Worm (Caenorhabditis elegans) whole organism, L4/young adult: ENCODE measurements around the gene T05E12.8.

ENCODE experiments used
- W03F9.2 ChIP-seq: fragments of 150-350 bp; optimal IDR thresholded peaks from 2 replicates; lab custom pipeline; 2014; ENCODE audit warnings: missing biosample characterization, missing genetic modification characterization
- dao-5 ChIP-seq: sonication (generic microtip); optimal IDR thresholded peaks from 2 replicates; lab custom pipeline; 2016; ENCODE audit warnings: missing genotype, missing genetic modification characterization, moderate library complexity, missing compliant biosample characterization
- him-1 ChIP-seq: sonication (generic microtip); optimal IDR thresholded peaks from 2 replicates; lab custom pipeline; 2016; ENCODE audit warnings: missing genotype, missing genetic modification reagents, missing genetic modification characterization, missing compliant biosample characterization

The T05E12.8 gene

ce11 chrV:17071578-17071977 is 2.6 kb downstream of the T05E12.8 start, which contains the start of gene srbc-14:
srbc-14 (minus strand) TSS chrV:17071678.
- no peak for TF ChIP-seq W03F9.2 (tag; lab: Kevin White, UChicago)
- no peak for TF ChIP-seq dao-5 (tag; lab: Kevin White, UChicago)
- TF ChIP-seq him-1 (tag; lab: Kevin White, UChicago), result no peak

DNA sequence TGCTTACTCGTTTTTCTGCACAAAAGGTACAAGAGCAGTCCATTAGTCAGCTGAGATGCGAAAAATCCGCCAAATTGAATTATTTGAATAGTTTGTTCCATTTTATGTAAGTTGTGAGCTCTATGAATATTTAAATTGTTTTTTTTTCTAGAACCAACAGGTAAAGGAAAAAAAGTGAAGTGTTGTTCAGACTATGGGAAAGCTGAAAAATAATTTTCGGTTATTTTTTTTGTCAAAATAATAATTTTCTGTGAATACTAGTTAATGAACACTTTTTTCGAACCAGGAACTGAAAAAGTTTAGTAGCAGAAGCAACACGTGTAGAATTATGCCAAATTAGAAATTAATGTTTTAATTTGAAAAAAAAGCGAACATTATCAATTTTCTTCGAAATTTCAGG is 7.0 kb downstream of the T05E12.8 start, which contains the start of gene str-125:
Gene str-125 (minus strand): TSS at position 101 of the 400 bp plus-strand sequence.
- TF ChIP-seq him-1 (tag; lab: Kevin White, UChicago), result no peak
- no peak for TF ChIP-seq W03F9.2 (tag; lab: Kevin White, UChicago)
- no peak for TF ChIP-seq dao-5 (tag; lab: Kevin White, UChicago)

- TF ChIP-seq him-1 (tag; lab: Kevin White, UChicago), result no peak
- TF ChIP-seq dao-5 (tag; lab: Kevin White, UChicago), result no peak
- no peak for TF ChIP-seq W03F9.2 (tag; lab: Kevin White, UChicago)
Measured at ce11 chrV:17077889-17078288, 8.9 kb downstream of the T05E12.8 start, which contains the start of gene T05E12.3. T05E12.3 (minus strand) TSS chrV:17077989.

ce11 chrV:17079795-17080194 is 10.9 kb downstream of the T05E12.8 start, which contains the start of gene srw-20:
srw-20 (minus strand) TSS chrV:17079895.
- TF ChIP-seq W03F9.2 (tag; lab: Kevin White, UChicago) (no peak), him-1 (tag; lab: Kevin White, UChicago) (no peak), dao-5 (tag; lab: Kevin White, UChicago) (no peak)

DNA sequence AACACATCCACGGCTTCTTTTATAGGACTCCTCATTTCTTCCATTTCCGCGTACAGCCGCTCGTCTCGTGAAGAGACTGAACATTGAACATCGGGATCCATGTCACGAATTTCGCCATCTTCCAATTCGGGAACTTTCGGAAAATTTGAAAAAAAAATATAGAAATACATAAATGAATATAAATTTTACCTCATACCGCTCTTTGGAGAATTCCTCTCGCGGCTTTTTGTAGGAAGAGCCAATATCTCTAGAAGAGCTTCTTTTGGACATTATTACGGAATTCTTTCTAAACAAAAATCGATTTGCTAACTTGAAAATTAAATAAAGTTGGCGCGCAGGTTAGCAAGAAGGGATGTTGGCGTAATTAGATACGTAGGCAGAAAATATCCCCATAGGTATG is 13.8 kb downstream of the T05E12.8 start, which contains the start of gene T05E12.9:
Gene T05E12.9 (minus strand): TSS at position 101 of the 400 bp plus-strand sequence.
- TF ChIP-seq dao-5 (tag; lab: Kevin White, UChicago), result no peak
- TF ChIP-seq him-1 (tag; lab: Kevin White, UChicago), result no peak
- no peak for TF ChIP-seq W03F9.2 (tag; lab: Kevin White, UChicago)

- TF ChIP-seq him-1 (tag; lab: Kevin White, UChicago), result no peak
- no peak for TF ChIP-seq dao-5 (tag; lab: Kevin White, UChicago)
- no peak for TF ChIP-seq W03F9.2 (tag; lab: Kevin White, UChicago)
Measured at ce11 chrV:17089342-17089741, 20.4 kb downstream of the T05E12.8 start, which contains the start of gene T05E12.6. T05E12.6 (minus strand) TSS chrV:17089442.

DNA sequence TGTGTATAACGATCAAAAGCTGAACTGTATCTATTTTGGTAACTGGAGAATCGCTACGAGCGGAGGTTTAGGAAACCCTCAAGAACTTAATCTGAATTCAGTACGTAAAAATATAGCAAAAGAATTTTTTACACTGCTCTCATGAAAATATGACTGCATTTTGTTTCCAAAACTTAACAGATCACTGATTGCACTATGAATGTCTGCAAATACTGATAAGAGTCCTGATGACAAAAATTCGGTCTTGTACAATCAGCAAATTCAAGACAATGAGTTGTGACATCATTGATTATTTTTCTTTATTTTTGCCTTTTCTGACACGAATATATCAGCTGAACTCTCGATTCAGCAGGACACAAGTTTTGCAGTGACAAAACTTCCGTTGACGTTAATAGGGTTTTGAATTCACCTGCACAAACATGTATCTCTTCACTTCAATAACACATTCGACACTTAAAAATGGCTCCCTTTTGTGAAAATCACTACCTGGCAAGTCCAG is 21.0 kb downstream of the T05E12.8 start, which contains the start of gene srh-237:
Gene srh-237 (plus strand): TSS at position 449 of the 499 bp plus-strand sequence.
- TF ChIP-seq dao-5 (tag; lab: Kevin White, UChicago) (no peak), him-1 (tag; lab: Kevin White, UChicago) (no peak), W03F9.2 (tag; lab: Kevin White, UChicago) (no peak)

ce11 chrV:17092262-17092661 is 23.3 kb downstream of the T05E12.8 start, which contains the start of gene ZK218.1:
ZK218.1 (plus strand) TSS chrV:17092562.
- no peak for TF ChIP-seq him-1 (tag; lab: Kevin White, UChicago)
- TF ChIP-seq W03F9.2 (tag; lab: Kevin White, UChicago), result no peak
- no peak for TF ChIP-seq dao-5 (tag; lab: Kevin White, UChicago)

- no peak for TF ChIP-seq W03F9.2 (tag; lab: Kevin White, UChicago)
- no peak for TF ChIP-seq dao-5 (tag; lab: Kevin White, UChicago)
- TF ChIP-seq him-1 (tag; lab: Kevin White, UChicago), result no peak
Measured at ce11 chrV:17094568-17094967, 25.6 kb downstream of the T05E12.8 start.

DNA sequence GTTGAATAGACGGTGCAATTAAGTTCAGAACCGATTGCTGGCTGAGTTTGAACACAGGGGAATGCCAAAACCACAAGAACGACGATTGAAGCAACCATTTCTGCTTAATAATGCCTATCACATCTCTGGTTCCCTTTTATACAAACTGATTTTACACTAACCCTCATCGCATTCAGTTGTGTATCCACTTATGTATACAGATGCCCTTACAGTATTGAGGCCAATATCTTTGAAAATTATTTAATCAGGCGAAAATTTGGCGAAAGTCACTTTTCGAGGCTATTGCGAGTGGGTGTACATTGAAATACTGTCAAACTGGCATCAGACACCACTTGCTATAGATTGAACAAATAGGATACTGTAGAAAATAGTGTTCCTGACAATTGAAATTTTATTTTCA is 29.7 kb downstream of the T05E12.8 start, which contains the start of the genes ZK218.3 and ZK218.4:
Gene ZK218.3 (minus strand): TSS at position 101 of the 400 bp plus-strand sequence.
Gene ZK218.4 (plus strand): TSS at position 186 of the 400 bp plus-strand sequence.
- TF ChIP-seq W03F9.2 (tag; lab: Kevin White, UChicago), result no peak
- no peak for TF ChIP-seq him-1 (tag; lab: Kevin White, UChicago)
- no peak for TF ChIP-seq dao-5 (tag; lab: Kevin White, UChicago)

ce11 chrV:17100829-17101228 is 31.9 kb downstream of the T05E12.8 start, which contains the start of gene ZK218.5:
ZK218.5 (plus strand) TSS chrV:17101129.
- TF ChIP-seq dao-5 (tag; lab: Kevin White, UChicago) (no peak), W03F9.2 (tag; lab: Kevin White, UChicago) (no peak), him-1 (tag; lab: Kevin White, UChicago) (no peak)

DNA sequence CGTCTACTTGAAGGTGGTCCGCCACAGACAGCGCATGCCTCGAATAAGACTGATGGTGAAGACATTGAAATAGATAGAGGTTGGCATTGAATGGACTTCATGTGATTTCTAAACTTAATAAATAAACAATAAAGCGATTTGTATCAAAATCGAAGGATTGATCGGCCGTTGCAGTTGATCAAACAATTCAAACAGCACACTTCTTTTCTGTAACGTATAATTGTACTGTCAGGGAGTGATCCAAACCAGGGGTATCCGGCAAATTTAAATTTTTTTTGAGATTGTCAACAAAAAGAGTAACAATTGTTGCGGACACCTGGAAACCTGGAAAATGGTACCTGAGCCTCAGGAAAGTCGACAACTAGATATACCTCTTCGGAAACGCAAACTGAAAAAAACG is 35.6 kb downstream of the T05E12.8 start, which contains the start of gene nhr-248:
Gene nhr-248 (minus strand): TSS at position 101 of the 400 bp plus-strand sequence.
- no peak for TF ChIP-seq dao-5 (tag; lab: Kevin White, UChicago)
- TF ChIP-seq him-1 (tag; lab: Kevin White, UChicago), result no peak
- no peak for TF ChIP-seq W03F9.2 (tag; lab: Kevin White, UChicago)

- TF ChIP-seq dao-5 (tag; lab: Kevin White, UChicago), result no peak
- no peak for TF ChIP-seq him-1 (tag; lab: Kevin White, UChicago)
Measured at ce11 chrV:17105483-17105882, 36.5 kb downstream of the T05E12.8 start, which contains the start of gene ZK218.7. ZK218.7 (plus strand) TSS chrV:17105783.
